Fruit fly (Drosophila melanogaster): ENCODE measurements around the gene CG7407.

- no peak for TF ChIP-seq Eip75B (GFP tag; optimal IDR thresholded peaks at IDR 0.05)
- no peak for TF ChIP-seq topi (GFP tag; optimal IDR thresholded peaks at IDR 0.05)
- TF ChIP-seq fkh (GFP tag; optimal IDR thresholded peaks at IDR 0.05) = no peak
- no peak for TF ChIP-seq pdm3 (GFP tag; optimal IDR thresholded peaks at IDR 0.05)
- TF ChIP-seq CG6854 (GFP tag; optimal IDR thresholded peaks at IDR 0.05) = no peak
- no peak for TF ChIP-seq Gug (GFP tag; IDR thresholded peaks at IDR 0.05)
- TF ChIP-seq CG3919 (GFP tag; optimal IDR thresholded peaks at IDR 0.05) = no peak
- no peak for TF ChIP-seq CG11902 (GFP tag; optimal IDR thresholded peaks at IDR 0.05)
- TF ChIP-seq fd59A (GFP tag; optimal IDR thresholded peaks at IDR 0.05) = no peak
- no peak for TF ChIP-seq spab (GFP tag; optimal IDR thresholded peaks at IDR 0.05)
Observed at dm6 chr3L:21842286-21842685, 19.0 kb downstream of the CG7407 start, which contains the start of gene CG14563.
